Fruit fly (Drosophila melanogaster) whole organism, wandering third instar larva: ENCODE results near the gene Acf.

ENCODE experiments used
- Abd-B ChIP-seq: fragments of >200 bp; optimal IDR thresholded peaks from 2 replicates; lab custom pipeline; 2017; ENCODE audit warnings: missing biosample characterization, missing genetic modification characterization
- CG32264 ChIP-seq: fragments of 200-800 bp; sonication (Bioruptor generic); optimal IDR thresholded peaks from 2 replicates; lab custom pipeline; 2016; ENCODE audit warnings: missing biosample characterization, missing genetic modification characterization
- CG9705 ChIP-seq: fragments of 200-800 bp; sonication (Bioruptor generic); optimal IDR thresholded peaks from 2 replicates; lab custom pipeline; 2018; ENCODE audit warnings: missing biosample characterization, mild to moderate bottlenecking, missing genetic modification characterization
- CrebA ChIP-seq: fragments of 200-800 bp; sonication (Bioruptor generic); optimal IDR thresholded peaks from 2 replicates; lab custom pipeline; 2016; ENCODE audit warnings: missing biosample characterization, mild to moderate bottlenecking, missing genetic modification characterization, borderline replicate concordance
- Dfd ChIP-seq: fragments of >200 bp; optimal IDR thresholded peaks from 2 replicates; lab custom pipeline; 2017; ENCODE audit warnings: missing biosample characterization, missing genetic modification characterization
- Dif ChIP-seq: fragments of 200-275, 200-300 bp; sonication (Bioruptor generic); optimal IDR thresholded peaks from 2 replicates; lab custom pipeline; 2018; ENCODE audit warnings: missing biosample characterization, missing genetic modification characterization; ENCODE audit not compliant: partially characterized antibody
- GATAd ChIP-seq: sonication (Bioruptor generic); optimal IDR thresholded peaks from 2 replicates; lab custom pipeline; 2016; ENCODE audit warnings: missing biosample characterization, missing genetic modification characterization
- HLH106 ChIP-seq: fragments of 200-800 bp; optimal IDR thresholded peaks from 3 replicates; lab custom pipeline; 2019; ENCODE audit warnings: missing biosample characterization, mild to moderate bottlenecking, missing genetic modification characterization, moderate library complexity
- Hnf4 ChIP-seq: fragments of 200-800 bp; sonication (Bioruptor generic); optimal IDR thresholded peaks from 2 replicates; lab custom pipeline; 2016; ENCODE audit warnings: missing biosample characterization, mild to moderate bottlenecking, missing genetic modification characterization
- Hr78 ChIP-seq: fragments of >200 bp; optimal IDR thresholded peaks from 2 replicates; lab custom pipeline; 2017; ENCODE audit warnings: missing biosample characterization, missing genetic modification characterization
- Hr83 ChIP-seq: fragments of 200-300 bp; sonication (Bioruptor generic); optimal IDR thresholded peaks from 2 replicates; lab custom pipeline; 2016; ENCODE audit warnings: missing biosample characterization, mild to moderate bottlenecking, missing genetic modification characterization, moderate library complexity; ENCODE audit not compliant: poor library complexity, severe bottlenecking
- Mio ChIP-seq: sonication (Bioruptor generic); optimal IDR thresholded peaks from 2 replicates; lab custom pipeline; 2016; ENCODE audit warnings: missing biosample characterization, missing genetic modification characterization
- Myc ChIP-seq: fragments of >200 bp; optimal IDR thresholded peaks from 2 replicates; lab custom pipeline; 2017
- N ChIP-seq: fragments of >200 bp; optimal IDR thresholded peaks from 2 replicates; lab custom pipeline; 2018; ENCODE audit warnings: missing biosample characterization, missing external identifiers, missing genetic modification characterization
- OdsH ChIP-seq: fragments of 200-800 bp; sonication (Bioruptor generic); optimal IDR thresholded peaks from 2 replicates; lab custom pipeline; 2016; ENCODE audit warnings: missing biosample characterization, mild to moderate bottlenecking, missing genetic modification characterization
- Rel ChIP-seq, 2 experiments: fragments of 200-800 bp; sonication (Bioruptor generic) in 1 of 2; optimal IDR thresholded peaks; 2 replicates in 1 of 2; 3 replicates in 1 of 2; lab custom pipeline; 2016 to 2019; ENCODE audit warnings: mild to moderate bottlenecking in 2 of 2, missing biosample characterization in 2 of 2, missing genetic modification characterization in 2 of 2, moderate library complexity in 1 of 2
- Vsx2 ChIP-seq: fragments of 200-300, 225-300 bp; sonication (Bioruptor generic); optimal IDR thresholded peaks from 2 replicates; lab custom pipeline; 2018; ENCODE audit warnings: missing biosample characterization, missing genetic modification characterization; ENCODE audit not compliant: partially characterized antibody
- brk ChIP-seq: fragments of 200-800 bp; sonication (Bioruptor generic); optimal IDR thresholded peaks from 2 replicates; lab custom pipeline; 2016; ENCODE audit warnings: missing biosample characterization, mild to moderate bottlenecking, missing genetic modification characterization
- dl ChIP-seq, 2 experiments: fragments of 175-275, 200-275 bp in 1 of 2; fragments of 200-275 bp in 1 of 2; sonication (Bioruptor generic); optimal IDR thresholded peaks; lab custom pipeline; 2018; ENCODE audit warnings: mild to moderate bottlenecking in 2 of 2, missing biosample characterization in 2 of 2, missing genetic modification characterization in 2 of 2, moderate library complexity in 2 of 2; ENCODE audit not compliant: partially characterized antibody in 2 of 2, insufficient read depth in 1 of 2
- dsf ChIP-seq: sonication (Bioruptor generic); optimal IDR thresholded peaks from 2 replicates; lab custom pipeline; 2016; ENCODE audit warnings: missing biosample characterization, missing genetic modification characterization, borderline replicate concordance
- ey ChIP-seq: fragments of 200-800 bp; sonication (Bioruptor generic); optimal IDR thresholded peaks from 2 replicates; lab custom pipeline; 2016; ENCODE audit warnings: missing biosample characterization, missing genetic modification characterization
- foxo ChIP-seq, 2 experiments: fragments of 200-800 bp; sonication (Bioruptor generic); optimal IDR thresholded peaks; 2 replicates in 1 of 2; 3 replicates in 1 of 2; lab custom pipeline; 2016 to 2017; ENCODE audit warnings: missing biosample characterization in 2 of 2, missing genetic modification characterization in 2 of 2
- fru ChIP-seq: fragments of 200-800 bp; sonication (Bioruptor generic); optimal IDR thresholded peaks from 3 replicates; lab custom pipeline; 2016; ENCODE audit warnings: missing biosample characterization, mild to moderate bottlenecking, missing genetic modification characterization
- h ChIP-seq: fragments of 200-800 bp; sonication (Bioruptor generic); optimal IDR thresholded peaks from 3 replicates; lab custom pipeline; 2016; ENCODE audit warnings: missing biosample characterization, mild to moderate bottlenecking, missing genetic modification characterization
- lola ChIP-seq: fragments of >200 bp; optimal IDR thresholded peaks from 2 replicates; lab custom pipeline; 2017; ENCODE audit warnings: missing biosample characterization, missing genetic modification characterization
- pan ChIP-seq: fragments of >200 bp; optimal IDR thresholded peaks from 2 replicates; lab custom pipeline; 2017
- psq ChIP-seq: fragments of 200-800 bp; sonication (Bioruptor generic); optimal IDR thresholded peaks from 3 replicates; lab custom pipeline; 2017; ENCODE audit warnings: missing biosample characterization, mild to moderate bottlenecking, missing genetic modification characterization, moderate library complexity
- rgr ChIP-seq: fragments of 200-800 bp; sonication (Bioruptor generic); optimal IDR thresholded peaks from 3 replicates; lab custom pipeline; 2016; ENCODE audit warnings: missing biosample characterization, mild to moderate bottlenecking, missing genetic modification characterization
- sage ChIP-seq: fragments of 200-800 bp; sonication (Bioruptor generic); optimal IDR thresholded peaks from 2 replicates; lab custom pipeline; 2016; ENCODE audit warnings: missing biosample characterization, mild to moderate bottlenecking, missing genetic modification characterization
- sv ChIP-seq: fragments of 200-800 bp; sonication (Bioruptor generic); optimal IDR thresholded peaks from 3 replicates; lab custom pipeline; 2016; ENCODE audit warnings: missing biosample characterization, missing genetic modification characterization
- tai ChIP-seq: sonication (Bioruptor generic); optimal IDR thresholded peaks from 2 replicates; lab custom pipeline; 2016; ENCODE audit warnings: missing biosample characterization, missing genetic modification characterization
- usp ChIP-seq: fragments of >200 bp; optimal IDR thresholded peaks from 2 replicates; lab custom pipeline; 2017; ENCODE audit warnings: missing biosample characterization, missing genetic modification characterization
- woc ChIP-seq: sonication (Bioruptor generic); optimal IDR thresholded peaks from 2 replicates; lab custom pipeline; 2016; ENCODE audit warnings: missing biosample characterization, mild to moderate bottlenecking, missing genetic modification characterization

The Acf gene

dm6 chr3R:31776583-31777362 lies 17.0 kb upstream of the Acf start, which contains the start of the genes CG2126 and faf (continued):
- TF ChIP-seq rgr: peak; percentile 60
- no peak for TF ChIP-seq CrebA
- no peak for TF ChIP-seq brk (GFP tag; lab: Kevin White, UChicago)
- TF ChIP-seq fru (GFP tag; lab: Kevin White, UChicago): peak; percentile 66
- no peak for TF ChIP-seq Myc (lab: Kevin White, UChicago)

dm6 chr3R:31777482-31778165 lies 16.2 kb upstream of the Acf start:
- no peak for TF ChIP-seq Hnf4 (GFP tag; lab: Kevin White, UChicago)
- TF ChIP-seq sv (GFP tag; lab: Kevin White, UChicago): no peak
- peak; percentile 66 for TF ChIP-seq Dif (GFP tag; lab: Kevin White, UChicago)
- TF ChIP-seq Mio (GFP tag; lab: Kevin White, UChicago): no peak
- TF ChIP-seq foxo (GFP tag; optimal IDR thresholded peaks at IDR 0.05; lab: Kevin White, UChicago): no peak
- no peak for TF ChIP-seq Abd-B (GFP tag; lab: Kevin White, UChicago)
- TF ChIP-seq sage (GFP tag; lab: Kevin White, UChicago): no peak
- no peak for TF ChIP-seq rgr
- peak; percentile 20 for TF ChIP-seq Rel (GFP tag; optimal IDR thresholded peaks at IDR 0.05; lab: Kevin White, UChicago)
- TF ChIP-seq Rel (tag; optimal IDR thresholded peaks at IDR 0.05; lab: Kevin White, UChicago): no peak
- peak; percentile 9 for TF ChIP-seq OdsH
- no peak for TF ChIP-seq usp (GFP tag; lab: Kevin White, UChicago)
- no peak for TF ChIP-seq ey (GFP tag; lab: Kevin White, UChicago)
- peak; percentile 17 for TF ChIP-seq psq (GFP tag; lab: Kevin White, UChicago)
- no peak for TF ChIP-seq woc
- TF ChIP-seq HLH106 (tag; lab: Kevin White, UChicago): no peak
- no peak for TF ChIP-seq CrebA
- no peak for TF ChIP-seq dsf
- no peak for TF ChIP-seq CG32264 (GFP tag; lab: Kevin White, UChicago)
- TF ChIP-seq CG9705 (GFP tag; lab: Kevin White, UChicago): no peak
- no peak for TF ChIP-seq Myc (lab: Kevin White, UChicago)
- no peak for TF ChIP-seq Hr83 (GFP tag; lab: Kevin White, UChicago)
- TF ChIP-seq brk (GFP tag; lab: Kevin White, UChicago): no peak
- TF ChIP-seq h (GFP tag; lab: Kevin White, UChicago): no peak
- no peak for TF ChIP-seq tai (GFP tag; lab: Kevin White, UChicago)

DNA sequence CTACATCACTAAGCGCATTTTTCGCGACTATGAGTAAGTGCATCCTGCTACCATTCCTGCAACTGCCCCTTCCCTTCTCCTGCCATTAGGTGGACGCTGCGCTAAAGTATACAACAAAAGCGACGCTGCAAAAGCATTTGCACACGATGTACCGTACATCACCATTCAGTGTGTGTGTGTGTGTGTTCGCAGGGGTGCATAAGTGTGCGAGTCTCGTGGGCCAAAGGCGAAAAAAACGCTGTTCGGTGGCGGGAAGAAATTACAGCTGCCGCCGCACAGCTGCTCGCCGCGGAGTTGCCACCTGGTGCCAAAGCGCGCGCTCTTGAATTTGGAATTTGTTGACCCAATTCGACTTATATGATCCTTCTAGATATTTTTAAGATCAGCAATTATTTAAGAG lies 676 bp downstream of the Acf start:
- TF ChIP-seq Hr78 (GFP tag; lab: Kevin White, UChicago) (no peak), GATAd (GFP tag; lab: Kevin White, UChicago) (no peak), CG32264 (GFP tag; lab: Kevin White, UChicago) (peak; percentile 13), N (GFP tag; lab: Kevin White, UChicago) (peak; percentile 30), dl (GFP tag; optimal IDR thresholded peaks at IDR 0.05; lab: Kevin White, UChicago; ENCODE audit: insufficient read depth in 1 of 2, partially characterized antibody in 2 of 2) (peak in 1 of 2 experiments; percentile 14)
- TF ChIP-seq, all 38 proteins: peak for 3

dm6 chr3R:31800663-31801062 lies 6.9 kb downstream of the Acf start, which contains the start of gene Ir100a:
Ir100a (plus strand) TSS chr3R:31800963.
- TF ChIP-seq ey (GFP tag; lab: Kevin White, UChicago): no peak
- no peak for TF ChIP-seq Mio (GFP tag; lab: Kevin White, UChicago)

DNA sequence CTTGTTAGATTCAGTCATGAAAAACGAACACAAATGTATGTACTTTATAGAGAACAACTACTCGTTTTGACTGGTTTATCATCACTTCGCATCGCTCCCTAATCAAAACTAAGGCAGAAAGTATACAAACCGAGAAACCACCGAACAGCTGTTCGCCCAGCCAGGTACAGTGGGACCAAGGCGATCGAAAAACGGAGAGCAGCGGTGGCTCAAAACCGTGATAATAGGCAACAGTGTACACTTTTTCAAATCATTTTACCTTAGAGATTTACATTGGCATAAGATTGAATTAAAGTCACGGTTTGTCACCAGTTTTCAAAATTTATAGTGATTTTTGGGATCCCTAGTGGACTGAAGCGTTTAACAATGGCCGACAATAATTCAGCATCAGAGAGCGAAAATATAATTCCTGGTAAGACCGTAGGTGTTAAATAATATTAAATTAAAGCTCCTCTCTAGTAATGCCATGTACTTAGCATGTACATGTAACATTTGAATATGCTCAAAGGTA lies 11.5 kb downstream of the Acf start, which contains the start of the genes CG42233 and CG1971:
CG42233 (minus strand) TSS at position 51 of the 511 bp plus-strand sequence.
CG1971 (plus strand) TSS at position 241 of the 511 bp plus-strand sequence.
- TF ChIP-seq woc (peak; percentile 18), usp (GFP tag; lab: Kevin White, UChicago) (no peak), ey (GFP tag; lab: Kevin White, UChicago) (no peak), lola (GFP tag; lab: Kevin White, UChicago) (no peak), N (GFP tag; lab: Kevin White, UChicago) (no peak), dl (GFP tag; optimal IDR thresholded peaks at IDR 0.05; lab: Kevin White, UChicago; ENCODE audit: insufficient read depth in 1 of 2, partially characterized antibody in 2 of 2) (no peak), Vsx2 (GFP tag; lab: Kevin White, UChicago) (no peak), Dfd (GFP tag; lab: Kevin White, UChicago) (no peak), OdsH (no peak), Hr83 (GFP tag; lab: Kevin White, UChicago) (peak; percentile 25), HLH106 (tag; lab: Kevin White, UChicago) (no peak), foxo (GFP tag; optimal IDR thresholded peaks at IDR 0.05; lab: Kevin White, UChicago) (peak in 1 of 2 experiments; percentile 63), rgr (no peak), psq (GFP tag; lab: Kevin White, UChicago) (no peak), CG9705 (GFP tag; lab: Kevin White, UChicago) (no peak), Myc (lab: Kevin White, UChicago) (no peak), CrebA (no peak), Dif (GFP tag; lab: Kevin White, UChicago) (no peak), pan (lab: Kevin White, UChicago) (no peak)
